Worm (Caenorhabditis elegans) whole organism, late embryonic: ENCODE data around the gene pqn-16.

Experiments
- Y22D7AL.16 ChIP-seq: sonication (generic microtip); optimal IDR thresholded peaks from 2 replicates; lab custom pipeline; 2016; ENCODE audit warnings: missing genetic modification characterization, missing compliant biosample characterization
- ceh-18 ChIP-seq: sonication (generic microtip); optimal IDR thresholded peaks from 2 replicates; lab custom pipeline; 2016; ENCODE audit warnings: missing genetic modification characterization, missing compliant biosample characterization
- ceh-22 ChIP-seq: sonication (generic microtip); optimal IDR thresholded peaks from 2 replicates; lab custom pipeline; 2017; ENCODE audit warnings: missing biosample characterization, missing genetic modification characterization
- hlh-13 ChIP-seq: fragments of 200-800 bp; sonication (Bioruptor generic); optimal IDR thresholded peaks from 2 replicates; lab custom pipeline; 2018; ENCODE audit warnings: mild to moderate bottlenecking, missing genetic modification characterization, missing compliant biosample characterization
- lin-11 ChIP-seq: fragments of 200-800 bp; sonication (Bioruptor generic); optimal IDR thresholded peaks from 2 replicates; lab custom pipeline; 2018; ENCODE audit warnings: mild to moderate bottlenecking, missing genetic modification characterization, missing compliant biosample characterization
- nhr-11 ChIP-seq: fragments of 150-350 bp; optimal IDR thresholded peaks from 2 replicates; lab custom pipeline; 2014; ENCODE audit warnings: missing biosample characterization, missing genetic modification characterization
- pha-4 ChIP-seq: fragments of 150-350 bp; optimal IDR thresholded peaks from 2 replicates; lab custom pipeline; 2018; ENCODE audit warnings: missing biosample characterization, missing genetic modification reagents, missing genetic modification characterization
- pqm-1 ChIP-seq: sonication (generic microtip); optimal IDR thresholded peaks from 2 replicates; lab custom pipeline; 2016; ENCODE audit warnings: missing genetic modification characterization, missing compliant biosample characterization
- pros-1 ChIP-seq: fragments of 150-350 bp; optimal IDR thresholded peaks from 2 replicates; lab custom pipeline; 2014; ENCODE audit warnings: missing biosample characterization, missing genetic modification reagents, missing genetic modification characterization
- sdc-2 ChIP-seq: sonication (generic microtip); optimal IDR thresholded peaks from 2 replicates; lab custom pipeline; 2016; ENCODE audit warnings: missing genotype, missing genetic modification characterization, missing compliant biosample characterization
- tbx-2 ChIP-seq: sonication (generic microtip); optimal IDR thresholded peaks from 2 replicates; lab custom pipeline; 2016; ENCODE audit warnings: missing genetic modification characterization, missing compliant biosample characterization
- tbx-7 ChIP-seq: sonication (generic microtip); optimal IDR thresholded peaks from 2 replicates; lab custom pipeline; 2016; ENCODE audit warnings: missing genotype, missing genetic modification characterization, missing compliant biosample characterization
- ttx-3 ChIP-seq: sonication (generic microtip); optimal IDR thresholded peaks from 2 replicates; lab custom pipeline; 2016; ENCODE audit warnings: missing genetic modification reagents, missing genetic modification characterization, missing compliant biosample characterization

DNA sequence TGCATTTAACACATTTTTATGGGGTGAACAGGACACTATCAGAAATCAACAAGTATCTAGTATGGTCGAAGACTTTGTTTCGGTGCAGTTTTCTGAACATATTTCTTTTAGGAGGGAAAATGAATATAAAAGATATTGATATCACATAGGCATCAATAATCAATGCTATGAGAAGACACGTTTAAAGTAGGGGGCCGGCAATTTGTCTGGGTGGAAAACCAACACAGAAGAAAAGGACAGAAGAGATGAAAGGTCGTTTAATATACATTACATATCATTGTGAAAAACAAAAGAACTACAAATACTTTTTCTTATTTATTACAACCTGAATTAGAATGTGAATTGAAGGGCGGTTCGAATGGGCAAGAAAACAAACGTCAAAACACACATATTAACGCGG lies 21.6 kb upstream of the pqn-16 start:
- TF ChIP-seq pha-4 (tag; lab: Kevin White, UChicago) (no peak), lin-11 (no peak), ttx-3 (tag; lab: Kevin White, UChicago) (no peak), nhr-11 (tag; lab: Kevin White, UChicago) (no peak), Y22D7AL.16 (tag; lab: Kevin White, UChicago) (no peak), tbx-2 (tag; lab: Kevin White, UChicago) (no peak), hlh-13 (GFP tag; lab: Kevin White, UChicago) (no peak), pros-1 (tag; lab: Kevin White, UChicago) (no peak), pqm-1 (tag; lab: Kevin White, UChicago) (no peak), ceh-22 (tag; lab: Kevin White, UChicago) (no peak), sdc-2 (tag; lab: Kevin White, UChicago) (no peak), ceh-18 (tag; lab: Kevin White, UChicago) (no peak), tbx-7 (tag; lab: Kevin White, UChicago) (no peak)
